Fruit fly (Drosophila melanogaster) whole organism, pupa: Measurements from ENCODE around the gene Chsy.

ENCODE experiments used
- CG10348 ChIP-seq: fragments of 200-800 bp; sonication (Bioruptor generic); IDR thresholded peaks from 2 replicates; pipeline ENCODE4 v1.3.6; 2022; ENCODE audit warnings: missing biosample characterization, missing genetic modification characterization
- CG12605 ChIP-seq: fragments of 200-800 bp; sonication (Bioruptor generic); IDR thresholded peaks from 2 replicates; pipeline ENCODE4 v1.3.6; 2022; ENCODE audit warnings: missing biosample characterization, missing genetic modification characterization
- CG15710 ChIP-seq: fragments of 200-800 bp; sonication (Bioruptor generic); optimal IDR thresholded peaks from 2 replicates; lab custom pipeline; 2018; ENCODE audit warnings: missing biosample characterization, mild to moderate bottlenecking, missing genetic modification characterization, moderate library complexity
- CG32121 ChIP-seq: fragments of 200-800 bp; sonication (Bioruptor generic); IDR thresholded peaks from 2 replicates; pipeline ENCODE4 v1.3.6; 2022; ENCODE audit warnings: missing biosample characterization, missing genetic modification characterization
- CG34367 ChIP-seq: fragments of 200-800 bp; sonication (Bioruptor generic); optimal IDR thresholded peaks from 2 replicates; lab custom pipeline; 2018; ENCODE audit warnings: missing biosample characterization, mild to moderate bottlenecking, missing genetic modification characterization
- EcR ChIP-seq: fragments of 200-800 bp; sonication (Bioruptor generic); optimal IDR thresholded peaks from 3 replicates; lab custom pipeline; 2019; ENCODE audit warnings: missing biosample characterization, missing genetic modification characterization, mild to moderate bottlenecking, moderate library complexity, missing genetic modification reagents
- Pif1A ChIP-seq: fragments of 200-800 bp; sonication (Bioruptor generic); optimal IDR thresholded peaks from 3 replicates; lab custom pipeline; 2016; ENCODE audit warnings: missing biosample characterization, missing genetic modification characterization
- Pif1B ChIP-seq: fragments of 200-800 bp; sonication (Bioruptor generic); optimal IDR thresholded peaks from 3 replicates; lab custom pipeline; 2016; ENCODE audit warnings: missing biosample characterization, missing genetic modification characterization

DNA sequence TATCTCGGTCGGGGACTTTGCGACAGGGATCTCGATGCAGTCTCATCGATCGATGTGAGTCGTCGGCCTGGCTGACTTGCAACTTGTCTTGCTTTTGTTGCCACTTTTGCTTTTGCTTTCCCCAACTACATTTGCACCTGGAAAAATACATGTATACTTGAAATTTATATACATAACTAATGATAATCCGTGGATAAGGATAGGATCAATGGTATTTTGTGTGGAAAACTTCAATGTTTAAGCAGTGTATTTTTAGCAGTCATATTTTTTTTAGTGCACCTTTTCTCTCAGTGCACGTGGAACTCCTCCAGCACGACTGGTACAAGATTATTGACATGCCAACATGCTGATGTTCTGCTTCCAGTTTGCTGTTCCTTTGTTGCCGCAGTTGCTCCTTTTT, 45.7 kb upstream of the Chsy start:
- TF ChIP-seq Pif1B (GFP tag; lab: Kevin White, UChicago) = peak; percentile 48
- TF ChIP-seq Pif1A (GFP tag; lab: Kevin White, UChicago) = peak; percentile 24
- no peak for TF ChIP-seq CG32121 (GFP tag; lab: Robert Waterston, UW)
- TF ChIP-seq CG10348 (GFP tag; lab: Robert Waterston, UW) = no peak
- peak; percentile 47; the same call in 1 of the 2 replicates for TF ChIP-seq CG12605 (GFP tag; lab: Robert Waterston, UW)
- TF ChIP-seq CG34367 (tag; lab: Kevin White, UChicago) = peak; percentile 23
- peak; percentile 30 for TF ChIP-seq CG15710 (tag; lab: Kevin White, UChicago)
- TF ChIP-seq EcR (GFP tag; lab: Kevin White, UChicago) = no peak
